Worm (Caenorhabditis elegans) whole organism, L2 larva: ENCODE measurements around the gene Y38C1AA.6.

Experiments
- C34F6.9 ChIP-seq: fragments of 150-350 bp; optimal IDR thresholded peaks from 2 replicates; lab custom pipeline; 2014; ENCODE audit warnings: missing biosample characterization, missing genetic modification characterization
- R02D3.7 ChIP-seq: fragments of 150-350 bp; optimal IDR thresholded peaks from 2 replicates; lab custom pipeline; 2014; ENCODE audit warnings: missing biosample characterization, missing genetic modification characterization
- Y55F3AM.14 ChIP-seq: fragments of 200-800 bp; sonication (Bioruptor generic); optimal IDR thresholded peaks from 2 replicates; lab custom pipeline; 2018; ENCODE audit warnings: mild to moderate bottlenecking, missing genetic modification characterization, missing compliant biosample characterization
- ZK546.5 ChIP-seq: sonication (generic microtip); optimal IDR thresholded peaks from 2 replicates; lab custom pipeline; 2017; ENCODE audit warnings: missing biosample characterization, missing genetic modification characterization
- alr-1 ChIP-seq: fragments of 150-350 bp; optimal IDR thresholded peaks from 2 replicates; lab custom pipeline; 2014; ENCODE audit warnings: missing biosample characterization, missing genetic modification characterization
- ceh-16 ChIP-seq: fragments of 150-350 bp; optimal IDR thresholded peaks from 2 replicates; lab custom pipeline; 2014; ENCODE audit warnings: missing biosample characterization, missing genetic modification characterization
- ceh-82 ChIP-seq: fragments of 150-350 bp; optimal IDR thresholded peaks from 2 replicates; lab custom pipeline; 2014; ENCODE audit warnings: missing biosample characterization, missing genetic modification characterization
- dmd-4 ChIP-seq: sonication (generic microtip); optimal IDR thresholded peaks from 2 replicates; lab custom pipeline; 2017; ENCODE audit warnings: missing biosample characterization, missing genetic modification characterization
- elt-1 ChIP-seq: fragments of 150-350 bp; optimal IDR thresholded peaks from 2 replicates; lab custom pipeline; 2014; ENCODE audit warnings: missing biosample characterization, missing genetic modification characterization
- elt-3 ChIP-seq: sonication (generic microtip); optimal IDR thresholded peaks from 2 replicates; lab custom pipeline; 2017; ENCODE audit warnings: missing biosample characterization, missing genetic modification characterization
- fos-1 ChIP-seq: fragments of 150-350 bp; optimal IDR thresholded peaks from 2 replicates; lab custom pipeline; 2014; ENCODE audit warnings: missing biosample characterization, missing genetic modification characterization
- lin-11 ChIP-seq: fragments of 150-350 bp; sonication (generic microtip); optimal IDR thresholded peaks from 2 replicates; lab custom pipeline; 2014; ENCODE audit warnings: missing biosample characterization, missing genetic modification characterization, inconsistent platforms, mixed read lengths
- lin-13 ChIP-seq: fragments of 150-350 bp; optimal IDR thresholded peaks from 2 replicates; lab custom pipeline; 2014; ENCODE audit warnings: missing biosample characterization, missing genetic modification reagents, missing genetic modification characterization
- lin-39 ChIP-seq: fragments of 150-350 bp; optimal IDR thresholded peaks from 2 replicates; lab custom pipeline; 2014; ENCODE audit warnings: missing biosample characterization, missing genetic modification reagents, missing genetic modification characterization
- lsy-2 ChIP-seq, 2 experiments: fragments of 150-350 bp in 1 of 2; sonication (generic microtip) in 1 of 2; optimal IDR thresholded peaks; 2 replicates each; lab custom pipeline; 2014 to 2017; ENCODE audit warnings: missing biosample characterization in 2 of 2, missing genetic modification characterization in 2 of 2
- mab-5 ChIP-seq: fragments of 150-350 bp; optimal IDR thresholded peaks from 2 replicates; lab custom pipeline; 2014; ENCODE audit warnings: missing biosample characterization, missing genetic modification characterization
- mbf-1 ChIP-seq: sonication (generic microtip); optimal IDR thresholded peaks from 2 replicates; lab custom pipeline; 2017; ENCODE audit warnings: missing biosample characterization, missing genetic modification characterization
- mdl-1 ChIP-seq, 2 experiments: fragments of 150-350 bp in 1 of 2; sonication (generic microtip) in 1 of 2; optimal IDR thresholded peaks; 2 replicates each; lab custom pipeline; 2017; ENCODE audit warnings: missing biosample characterization in 2 of 2, missing genetic modification characterization in 2 of 2
- nhr-10 ChIP-seq: sonication (generic microtip); optimal IDR thresholded peaks from 2 replicates; lab custom pipeline; 2017; ENCODE audit warnings: missing biosample characterization, missing genetic modification characterization
- nhr-11 ChIP-seq: fragments of 150-350 bp; optimal IDR thresholded peaks from 2 replicates; lab custom pipeline; 2014; ENCODE audit warnings: missing biosample characterization, missing genetic modification characterization
- nhr-12 ChIP-seq: fragments of 150-350 bp; optimal IDR thresholded peaks from 2 replicates; lab custom pipeline; 2014; ENCODE audit warnings: missing biosample characterization, missing genetic modification characterization
- nhr-21 ChIP-seq: fragments of 150-350 bp; optimal IDR thresholded peaks from 2 replicates; lab custom pipeline; 2014; ENCODE audit warnings: missing biosample characterization, missing genetic modification characterization
- nhr-23 ChIP-seq: fragments of 150-350 bp; optimal IDR thresholded peaks from 2 replicates; lab custom pipeline; 2014; ENCODE audit warnings: missing biosample characterization, missing genetic modification reagents, missing genetic modification characterization
- nhr-237 ChIP-seq: fragments of 150-350 bp; optimal IDR thresholded peaks from 2 replicates; lab custom pipeline; 2014; ENCODE audit warnings: missing biosample characterization, missing genetic modification characterization
- nhr-25 ChIP-seq: fragments of 150-350 bp; sonication (generic microtip); optimal IDR thresholded peaks from 3 replicates; lab custom pipeline; 2014; ENCODE audit warnings: missing biosample characterization, missing genetic modification characterization
- nhr-6 ChIP-seq: fragments of 150-350 bp; optimal IDR thresholded peaks from 2 replicates; lab custom pipeline; 2014; ENCODE audit warnings: missing biosample characterization, missing genetic modification characterization
- nhr-77 ChIP-seq: fragments of 150-350 bp; optimal IDR thresholded peaks from 2 replicates; lab custom pipeline; 2014; ENCODE audit warnings: missing biosample characterization, missing genetic modification characterization
- peb-1 ChIP-seq: fragments of 150-350 bp; optimal IDR thresholded peaks from 2 replicates; lab custom pipeline; 2014; ENCODE audit warnings: missing biosample characterization, missing genetic modification characterization
- sem-4 ChIP-seq: fragments of 150-350 bp; optimal IDR thresholded peaks from 2 replicates; lab custom pipeline; 2014; ENCODE audit warnings: missing biosample characterization, missing genetic modification reagents, missing genetic modification characterization
- sma-3 ChIP-seq: sonication (generic microtip); optimal IDR thresholded peaks from 2 replicates; lab custom pipeline; 2016; ENCODE audit warnings: missing genetic modification reagents, missing genetic modification characterization, missing compliant biosample characterization
- snpc-4 ChIP-seq: fragments of 150-350 bp; optimal IDR thresholded peaks from 2 replicates; lab custom pipeline; 2014; ENCODE audit warnings: missing biosample characterization, missing genetic modification characterization
- unc-39 ChIP-seq: fragments of 150-350 bp; optimal IDR thresholded peaks from 2 replicates; lab custom pipeline; 2014; ENCODE audit warnings: missing biosample characterization, missing genetic modification characterization
- unc-55 ChIP-seq: fragments of 150-350 bp; sonication (generic microtip); optimal IDR thresholded peaks from 3 replicates; lab custom pipeline; 2014; ENCODE audit warnings: missing biosample characterization, missing genetic modification reagents, missing genetic modification characterization
- unc-62 ChIP-seq: fragments of 150-350 bp; optimal IDR thresholded peaks from 2 replicates; lab custom pipeline; 2014; ENCODE audit warnings: missing biosample characterization, missing genetic modification reagents, missing genetic modification characterization
- zag-1 ChIP-seq: fragments of 150-350 bp; optimal IDR thresholded peaks from 2 replicates; lab custom pipeline; 2014; ENCODE audit warnings: missing biosample characterization, missing genetic modification characterization
- ztf-1 ChIP-seq: fragments of 200-800 bp; sonication (Bioruptor generic); conservative IDR thresholded peaks from 2 replicates; pipeline ENCODE4 v1.3.6; 2022; ENCODE audit warnings: missing genetic modification characterization, missing compliant biosample characterization
- ztf-4 ChIP-seq: fragments of 150-350 bp; optimal IDR thresholded peaks from 2 replicates; lab custom pipeline; 2014; ENCODE audit warnings: missing biosample characterization, missing genetic modification characterization

Y38C1AA.6 gene

ce11 chrIV:162530-162929, at the start of gene Y38C1AA.6:
TSS of gene Y38C1AA.6 (plus strand) at chrIV:162830.
- TF ChIP-seq fos-1 (peak; percentile 22), nhr-11 (tag; lab: Kevin White, UChicago) (no peak)

ce11 chrIV:118786-119185, 43.8 kb upstream of the Y38C1AA.6 start:
- TF ChIP-seq mdl-1 (tag; optimal IDR thresholded peaks at IDR 0.05; lab: Kevin White, UChicago) = no peak
- TF ChIP-seq R02D3.7 (tag; lab: Kevin White, UChicago) = no peak
- TF ChIP-seq C34F6.9 (tag; lab: Kevin White, UChicago) = no peak
- no peak for TF ChIP-seq mab-5 (tag; lab: Kevin White, UChicago)
- no peak for TF ChIP-seq nhr-237 (tag; lab: Kevin White, UChicago)
- TF ChIP-seq sem-4 = no peak
- no peak for TF ChIP-seq unc-55 (GFP tag; lab: Kevin White, UChicago)

DNA sequence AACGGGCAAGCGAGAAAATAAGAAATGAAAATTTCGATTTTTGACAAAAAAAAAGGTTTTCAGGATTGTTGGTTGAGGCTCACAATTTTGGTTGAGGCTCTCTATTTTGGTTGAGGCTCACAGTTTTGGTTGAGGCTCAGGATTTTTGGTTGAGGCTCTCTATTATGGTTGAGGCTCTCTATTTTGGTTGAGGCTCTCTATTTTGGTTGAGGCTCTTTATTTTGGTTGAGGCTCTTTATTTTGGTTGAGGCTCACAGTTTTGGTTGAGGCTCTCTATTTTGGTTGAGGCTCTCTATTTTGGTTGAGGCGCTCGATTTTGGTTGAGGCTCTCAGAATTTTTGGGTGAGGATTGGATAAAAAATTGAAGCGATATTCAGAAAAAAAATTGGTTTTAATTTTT, 42.8 kb upstream of the Y38C1AA.6 start:
- no peak for TF ChIP-seq unc-62
- no peak for TF ChIP-seq unc-39
- TF ChIP-seq snpc-4 (tag; lab: Kevin White, UChicago) = no peak
- TF ChIP-seq nhr-21 (tag; lab: Kevin White, UChicago) = no peak
- no peak for TF ChIP-seq ztf-4
- TF ChIP-seq nhr-12 = no peak
- TF ChIP-seq nhr-77 (tag; lab: Kevin White, UChicago) = no peak
- no peak for TF ChIP-seq lin-13 (GFP tag; lab: Kevin White, UChicago)
- no peak for TF ChIP-seq lin-39 (tag; lab: Kevin White, UChicago)
- TF ChIP-seq alr-1 (tag; lab: Kevin White, UChicago) = no peak
- no peak for TF ChIP-seq Y55F3AM.14 (GFP tag; lab: Kevin White, UChicago)
- TF ChIP-seq nhr-23 (tag; lab: Kevin White, UChicago) = no peak
- no peak for TF ChIP-seq fos-1
- no peak for TF ChIP-seq dmd-4 (tag; lab: Kevin White, UChicago)
- no peak for TF ChIP-seq elt-1 (tag; lab: Kevin White, UChicago)
- no peak for TF ChIP-seq nhr-11 (tag; lab: Kevin White, UChicago)
- no peak for TF ChIP-seq lin-11 (tag; lab: Kevin White, UChicago)
- TF ChIP-seq lsy-2 (tag; optimal IDR thresholded peaks at IDR 0.05; lab: Kevin White, UChicago) = no peak
- no peak for TF ChIP-seq mbf-1 (tag; lab: Kevin White, UChicago)

ce11 chrIV:121607-122006, 41.0 kb upstream of the Y38C1AA.6 start, which contains the start of gene tut-1:
TSS of gene tut-1 (minus strand) at chrIV:121707.
- TF ChIP-seq nhr-6 = no peak
- TF ChIP-seq ceh-16 (tag; lab: Kevin White, UChicago) = no peak
- no peak for TF ChIP-seq ceh-82 (tag; lab: Kevin White, UChicago)
- TF ChIP-seq mdl-1 (tag; optimal IDR thresholded peaks at IDR 0.05; lab: Kevin White, UChicago) = no peak
- no peak for TF ChIP-seq ZK546.5 (tag; lab: Kevin White, UChicago)
- no peak for TF ChIP-seq zag-1 (tag; lab: Kevin White, UChicago)
- TF ChIP-seq nhr-21 (tag; lab: Kevin White, UChicago) = no peak
- no peak for TF ChIP-seq elt-3 (tag; lab: Kevin White, UChicago)
- no peak for TF ChIP-seq sma-3
- no peak for TF ChIP-seq sem-4
- TF ChIP-seq peb-1 (tag; lab: Kevin White, UChicago) = no peak
- no peak for TF ChIP-seq elt-1 (tag; lab: Kevin White, UChicago)
- no peak for TF ChIP-seq mbf-1 (tag; lab: Kevin White, UChicago)
- no peak for TF ChIP-seq Y55F3AM.14 (GFP tag; lab: Kevin White, UChicago)
- TF ChIP-seq ztf-1 (GFP tag; lab: Robert Waterston, UW) = no peak
- TF ChIP-seq nhr-10 = no peak
- no peak for TF ChIP-seq nhr-25
- TF ChIP-seq, all 48 proteins: peak for 0
